Worm (Caenorhabditis elegans) whole organism, L4 larva: ENCODE results near the gene F58F6.6.

ENCODE experiments used
- daf-16 ChIP-seq, 3 experiments: sonication (generic microtip); optimal IDR thresholded peaks; 2 replicates each; lab custom pipeline; 2016 to 2017; ENCODE audit warnings: missing genetic modification characterization in 3 of 3, missing genetic modification reagents in 3 of 3, mild to moderate bottlenecking in 2 of 3, missing compliant biosample characterization in 2 of 3, missing biosample characterization in 1 of 3, moderate library complexity in 1 of 3
- dve-1 ChIP-seq: sonication (generic microtip); optimal IDR thresholded peaks from 2 replicates; lab custom pipeline; 2017; ENCODE audit warnings: antibody characterized with exemption, mild to moderate bottlenecking, missing genetic modification characterization, missing compliant biosample characterization; ENCODE audit not compliant: insufficient read depth
- egl-43 ChIP-seq: fragments of 200-800 bp; sonication (Bioruptor generic); IDR thresholded peaks from 2 replicates; pipeline ENCODE4 v1.3.6; 2022; ENCODE audit warnings: missing genetic modification reagents, missing genetic modification characterization, missing compliant biosample characterization
- lin-38 ChIP-seq: fragments of 200-800 bp; sonication (Bioruptor generic); IDR thresholded peaks from 2 replicates; pipeline ENCODE4 v1.3.6; 2022; ENCODE audit warnings: missing genetic modification reagents, missing genetic modification characterization, missing compliant biosample characterization
- nhr-25 ChIP-seq: sonication (generic microtip); optimal IDR thresholded peaks from 2 replicates; lab custom pipeline; 2017; ENCODE audit warnings: missing genetic modification characterization, mild to moderate bottlenecking, missing compliant biosample characterization, antibody characterized with exemption, moderate library complexity, borderline replicate concordance; ENCODE audit not compliant: insufficient read depth
- pqm-1 ChIP-seq: sonication (generic microtip); optimal IDR thresholded peaks from 2 replicates; lab custom pipeline; 2017; ENCODE audit warnings: missing biosample characterization, missing genetic modification characterization
- skn-1 ChIP-seq: fragments of 150-350 bp; optimal IDR thresholded peaks from 2 replicates; lab custom pipeline; 2014; ENCODE audit warnings: missing biosample characterization, missing genetic modification characterization
- unc-62 ChIP-seq, 3 experiments: fragments of 150-350 bp in 1 of 3; sonication (generic microtip); optimal IDR thresholded peaks in 2 of 3; peaks in 1 of 3; 1 replicate in 1 of 3; 2 replicates in 2 of 3; lab custom pipeline; 2014 to 2017; ENCODE audit warnings: missing biosample characterization in 3 of 3, missing genetic modification characterization in 3 of 3, missing genetic modification reagents in 3 of 3, missing genotype in 1 of 3
- vab-7 ChIP-seq: fragments of 200-800 bp; sonication (Bioruptor generic); IDR thresholded peaks from 2 replicates; pipeline ENCODE4 v1.3.6; 2022; ENCODE audit warnings: missing genetic modification reagents, missing genetic modification characterization, missing compliant biosample characterization

F58F6.6 gene

ce11 chrIV:1390102-1390501, 49.2 kb downstream of the F58F6.6 start:
- TF ChIP-seq skn-1 (tag; lab: Kevin White, UChicago) (no peak), pqm-1 (tag; lab: Kevin White, UChicago) (no peak), lin-38 (GFP tag; lab: Robert Waterston, UW) (0 out of 2 replicates have a peak, but pooled peaks have one; percentile 19), vab-7 (0 out of 2 replicates have a peak, but pooled peaks have one; percentile 26), dve-1 (tag; lab: Kevin White, UChicago) (no peak), egl-43 (GFP tag; lab: Robert Waterston, UW) (no peak)
- TF ChIP-seq, all 104 proteins: peak for 2

- TF ChIP-seq unc-62 (GFP tag; optimal IDR thresholded peaks at IDR 0.05 in 1 of 2; lab: Kevin White, UChicago): peak in 1 of 2 experiments; percentile 48
- no peak for TF ChIP-seq unc-62 (tag; optimal IDR thresholded peaks at IDR 0.05; lab: Kevin White, UChicago)
- TF ChIP-seq daf-16 (GFP tag; optimal IDR thresholded peaks at IDR 0.05; lab: Kevin White, UChicago): no peak
- TF ChIP-seq daf-16 (tag; optimal IDR thresholded peaks at IDR 0.05; lab: Kevin White, UChicago): peak; percentile 26
- TF ChIP-seq nhr-25 (tag; lab: Kevin White, UChicago): no peak
Observed at ce11 chrIV:1391446-1391845, 50.6 kb downstream of the F58F6.6 start.
